Fruit fly (Drosophila melanogaster): ENCODE data around the gene chinmo.

chinmo gene

DNA sequence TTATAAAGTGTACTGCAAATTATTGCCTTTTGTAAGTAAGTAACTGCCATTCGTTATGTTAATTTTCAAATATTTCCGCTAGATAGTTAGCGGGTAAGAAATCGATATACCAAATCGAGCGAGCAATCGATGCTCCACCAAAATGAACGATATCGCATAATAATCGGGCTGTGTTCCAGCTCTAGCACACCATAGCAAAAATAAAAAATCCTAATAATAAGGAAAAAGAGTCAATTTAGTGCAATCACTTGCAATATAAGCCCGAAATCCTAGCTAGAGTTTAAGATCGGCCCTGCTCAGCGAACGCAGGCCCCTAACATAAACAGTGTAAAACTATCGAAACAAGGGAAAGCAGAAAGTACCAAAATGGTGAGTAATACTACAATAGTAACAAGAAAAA is 53.7 kb downstream of the chinmo start, which contains the start of gene cpb (continued):
- peak; percentile 88 for TF ChIP-seq Scr (GFP tag; IDR thresholded peaks at IDR 0.05; ENCODE audit: partially characterized antibody)
- no peak for TF ChIP-seq CG33557 (GFP tag; optimal IDR thresholded peaks at IDR 0.05)
- no peak for TF ChIP-seq toy (GFP tag; IDR thresholded peaks at IDR 0.05)
- no peak for TF ChIP-seq CG10431 (GFP tag; optimal IDR thresholded peaks at IDR 0.05)
- no peak for TF ChIP-seq Fer2 (tag; optimal IDR thresholded peaks at IDR 0.05)
- TF ChIP-seq CG1603 (tag; optimal IDR thresholded peaks at IDR 0.05), result peak; percentile 21
- peak; percentile 73 for TF ChIP-seq kay (GFP tag; optimal IDR thresholded peaks at IDR 0.05)
- TF ChIP-seq Dip3 (GFP tag; optimal IDR thresholded peaks at IDR 0.05), result no peak
- no peak for TF ChIP-seq CG3995 (GFP tag; optimal IDR thresholded peaks at IDR 0.05)
- TF ChIP-seq CG2120 (GFP tag; optimal IDR thresholded peaks at IDR 0.05), result no peak
- peak; percentile 26 for TF ChIP-seq CG10267 (tag; optimal IDR thresholded peaks at IDR 0.05)
- no peak for TF ChIP-seq Usf (GFP tag; optimal IDR thresholded peaks at IDR 0.05)
- TF ChIP-seq lmd (GFP tag; IDR thresholded peaks at IDR 0.05), result no peak
- TF ChIP-seq amos (GFP tag; IDR thresholded peaks at IDR 0.05; ENCODE audit: partially characterized antibody), result peak; percentile 93; the same call in 1 of the 2 replicates
- TF ChIP-seq CG15514 (GFP tag; optimal IDR thresholded peaks at IDR 0.05), result peak; percentile 47
- TF ChIP-seq CG14860 (GFP tag; IDR thresholded peaks at IDR 0.05; ENCODE audit: partially characterized antibody), result peak; percentile 86
- TF ChIP-seq sug (tag; optimal IDR thresholded peaks at IDR 0.05), result peak; percentile 5
- peak; percentile 89 for TF ChIP-seq CG7963 (GFP tag; IDR thresholded peaks at IDR 0.05; ENCODE audit: partially characterized antibody)
- peak; percentile 75 for TF ChIP-seq CG4617 (GFP tag; optimal IDR thresholded peaks at IDR 0.05; ENCODE audit: borderline replicate concordance)
- TF ChIP-seq hb (GFP tag; IDR thresholded peaks at IDR 0.05; ENCODE audit: partially characterized antibody), result peak; percentile 89
- TF ChIP-seq ase (GFP tag; IDR thresholded peaks at IDR 0.05), result no peak
- no peak for TF ChIP-seq CG10565 (GFP tag; optimal IDR thresholded peaks at IDR 0.05)
- no peak for TF ChIP-seq Drgx (GFP tag; IDR thresholded peaks at IDR 0.05)
- peak; percentile 5 for TF ChIP-seq phol (tag; optimal IDR thresholded peaks at IDR 0.05)
- TF ChIP-seq gro (GFP tag; optimal IDR thresholded peaks at IDR 0.05), result peak; percentile 9
- TF ChIP-seq E2f2 (GFP tag; IDR thresholded peaks at IDR 0.05), result peak; percentile 93
- no peak for TF ChIP-seq CG12219 (GFP tag; optimal IDR thresholded peaks at IDR 0.05)
- TF ChIP-seq Sin3A (optimal IDR thresholded peaks at IDR 0.05), result peak; percentile 39
- TF ChIP-seq CG8359 (GFP tag; optimal IDR thresholded peaks at IDR 0.05; ENCODE audit: borderline replicate concordance), result no peak
- TF ChIP-seq CG7357 (GFP tag; IDR thresholded peaks at IDR 0.05), result no peak
- TF ChIP-seq H15 (GFP tag; IDR thresholded peaks at IDR 0.05), result no peak
- peak; percentile 88 for TF ChIP-seq vnd (GFP tag; IDR thresholded peaks at IDR 0.05; ENCODE audit: partially characterized antibody)
- TF ChIP-seq CG13296 (GFP tag; optimal IDR thresholded peaks at IDR 0.05), result peak; percentile 7
- TF ChIP-seq Myb (GFP tag; optimal IDR thresholded peaks at IDR 0.05), result peak; percentile 88
- TF ChIP-seq gcm (GFP tag; optimal IDR thresholded peaks at IDR 0.05), result no peak
- TF ChIP-seq CG32767 (GFP tag; IDR thresholded peaks at IDR 0.05), result no peak
- TF ChIP-seq Dp (GFP tag; optimal IDR thresholded peaks at IDR 0.05), result peak; percentile 86
- TF ChIP-seq Adf1 (GFP tag; IDR thresholded peaks at IDR 0.05), result no peak
- TF ChIP-seq trem (tag; optimal IDR thresholded peaks at IDR 0.05), result peak; percentile 26
- TF ChIP-seq CG9797 (GFP tag; optimal IDR thresholded peaks at IDR 0.05), result peak; percentile 1
- TF ChIP-seq CG12236 (GFP tag; optimal IDR thresholded peaks at IDR 0.05), result no peak
- peak; percentile 95 for TF ChIP-seq ato (GFP tag; IDR thresholded peaks at IDR 0.05; ENCODE audit: partially characterized antibody)
- no peak for TF ChIP-seq CG9215 (GFP tag; IDR thresholded peaks at IDR 0.05)
- TF ChIP-seq so (GFP tag; IDR thresholded peaks at IDR 0.05), result no peak
- TF ChIP-seq vvl (GFP tag; IDR thresholded peaks at IDR 0.05), result peak; percentile 53; the same call in 1 of the 2 replicates
- TF ChIP-seq nerfin-1 (tag; optimal IDR thresholded peaks at IDR 0.05), result no peak
- no peak for TF ChIP-seq Mad (GFP tag; optimal IDR thresholded peaks at IDR 0.05)
- peak; percentile 34 for TF ChIP-seq CG2712 (tag; optimal IDR thresholded peaks at IDR 0.05)
- TF ChIP-seq Opbp (GFP tag; IDR thresholded peaks at IDR 0.05; ENCODE audit: partially characterized antibody), result peak; percentile 93
- TF ChIP-seq Taf1 (GFP tag; IDR thresholded peaks at IDR 0.05), result no peak
- peak; percentile 92 for TF ChIP-seq bbx (GFP tag; IDR thresholded peaks at IDR 0.05; ENCODE audit: partially characterized antibody)
